Worm (Caenorhabditis elegans): ENCODE measurements around the gene F47B8.1.

ce11 chrV:14320730-14321319 lies 6.7 kb upstream of the F47B8.1 start:
- TF ChIP-seq nhr-28 (tag; optimal IDR thresholded peaks at IDR 0.05): no peak
- TF ChIP-seq lsy-2 (tag; optimal IDR thresholded peaks at IDR 0.05): no peak
- no peak for TF ChIP-seq elt-3 (tag; optimal IDR thresholded peaks at IDR 0.05)
- TF ChIP-seq ceh-39 (tag; optimal IDR thresholded peaks at IDR 0.05): no peak
- TF ChIP-seq unc-39 (tag; optimal IDR thresholded peaks at IDR 0.05): no peak
- no peak for TF ChIP-seq snpc-4 (tag; optimal IDR thresholded peaks at IDR 0.05)
- TF ChIP-seq nhr-237 (tag; optimal IDR thresholded peaks at IDR 0.05): no peak
- TF ChIP-seq mab-5 (tag; optimal IDR thresholded peaks at IDR 0.05): no peak
- TF ChIP-seq flh-1 (GFP tag; optimal IDR thresholded peaks at IDR 0.05): no peak
- no peak for TF ChIP-seq ces-1 (GFP tag; optimal IDR thresholded peaks at IDR 0.05)
- no peak for TF ChIP-seq pha-4 (tag; optimal IDR thresholded peaks at IDR 0.05)
- TF ChIP-seq ztf-11 (tag; optimal IDR thresholded peaks at IDR 0.05): no peak
- TF ChIP-seq nhr-76 (tag; optimal IDR thresholded peaks at IDR 0.05): no peak
- TF ChIP-seq nhr-12 (tag; optimal IDR thresholded peaks at IDR 0.05): no peak

Measured in whole organism, mixed stage, embryonic.